Fruit fly (Drosophila melanogaster): ENCODE measurements around the gene CG42359.

CG42359 gene

DNA sequence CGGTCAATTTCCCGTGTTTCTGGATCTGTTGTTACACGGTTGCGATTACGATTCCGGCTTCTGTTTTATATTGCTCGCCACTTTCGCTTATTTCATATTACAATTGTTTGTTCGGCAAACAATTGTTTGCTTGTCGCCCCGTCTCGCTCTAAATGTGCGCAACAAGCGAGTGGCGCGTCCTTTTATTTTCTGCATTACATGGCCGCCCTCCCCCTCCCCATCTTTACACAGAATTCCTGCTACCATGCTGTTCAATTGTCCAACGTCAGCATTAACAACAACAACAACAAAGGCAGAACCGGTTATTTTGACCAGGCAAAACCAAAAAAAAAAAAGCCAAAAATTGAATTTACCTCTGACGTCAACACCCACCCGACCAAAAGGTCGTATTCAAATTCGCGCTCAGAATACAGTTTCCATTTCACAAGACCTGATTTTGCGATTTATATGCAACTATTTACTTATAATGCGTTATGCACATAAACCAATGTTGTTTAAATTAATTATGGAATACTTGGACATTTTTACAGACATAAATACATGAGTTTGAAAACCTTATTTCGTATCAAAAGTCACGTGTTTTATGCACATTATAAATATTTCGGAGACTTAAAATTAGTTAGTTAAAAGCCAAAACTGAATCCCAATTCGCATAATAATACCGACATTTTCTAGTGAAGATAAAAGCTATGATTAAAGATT is 4.1 kb upstream of the CG42359 start (continued):
- TF ChIP-seq Dll (GFP tag; IDR thresholded peaks at IDR 0.05; ENCODE audit: partially characterized antibody) (0 out of 4 replicates have a peak, but pooled peaks have one; percentile 19), kni (GFP tag; optimal IDR thresholded peaks at IDR 0.05) (peak; percentile 75), Ets65A (GFP tag) (peak; percentile 3), Elba2 (GFP tag; optimal IDR thresholded peaks at IDR 0.05) (no peak), CG15073 (GFP tag; optimal IDR thresholded peaks at IDR 0.05) (no peak), chm (GFP tag; IDR thresholded peaks at IDR 0.05) (0 out of 2 replicates have a peak, but pooled peaks have one; percentile 17), CG32772 (GFP tag; IDR thresholded peaks at IDR 0.05) (0 out of 2 replicates have a peak, but pooled peaks have one; percentile 28), CG2129 (GFP tag; IDR thresholded peaks at IDR 0.05; ENCODE audit: partially characterized antibody) (no peak), Dek (tag; optimal IDR thresholded peaks at IDR 0.05) (peak; percentile 30), ham (GFP tag; IDR thresholded peaks at IDR 0.05) (no peak), CG17361 (GFP tag; IDR thresholded peaks at IDR 0.05) (0 out of 3 replicates have a peak, but pooled peaks have one; percentile 11), abd-A (tag; optimal IDR thresholded peaks at IDR 0.05) (peak; percentile 12), odd (GFP tag; optimal IDR thresholded peaks at IDR 0.05) (peak; percentile 39), CG8924 (tag; optimal IDR thresholded peaks at IDR 0.05) (peak; percentile 56), psq (GFP tag; optimal IDR thresholded peaks at IDR 0.05) (peak; percentile 32), CG14014 (GFP tag; IDR thresholded peaks at IDR 0.05) (no peak), Camta (GFP tag; optimal IDR thresholded peaks at IDR 0.05) (no peak), Trl (optimal IDR thresholded peaks at IDR 0.05) (no peak), Trl (GFP tag; optimal IDR thresholded peaks at IDR 0.05) (no peak), CG12769 (tag; optimal IDR thresholded peaks at IDR 0.05) (peak; percentile 35), Pdp1 (GFP tag; optimal IDR thresholded peaks at IDR 0.05) (peak in 1 of 2 experiments; percentile 37), ewg (GFP tag; optimal IDR thresholded peaks at IDR 0.05) (peak; percentile 8), CG14441 (GFP tag; IDR thresholded peaks at IDR 0.05) (no peak), CG4707 (GFP tag; optimal IDR thresholded peaks at IDR 0.05) (peak; percentile 27), Dp (GFP tag; optimal IDR thresholded peaks at IDR 0.05) (no peak), Rfx (GFP tag; IDR thresholded peaks at IDR 0.05) (peak; percentile 13; the same call in 1 of the 2 replicates), sens (GFP tag) (peak; percentile 83), CG2199 (GFP tag; IDR thresholded peaks at IDR 0.05) (0 out of 3 replicates have a peak, but pooled peaks have one; percentile 35), sd (tag; optimal IDR thresholded peaks at IDR 0.05) (peak; percentile 60), Adf1 (GFP tag; IDR thresholded peaks at IDR 0.05) (no peak), CG3995 (GFP tag; optimal IDR thresholded peaks at IDR 0.05) (no peak), row (GFP tag; IDR thresholded peaks at IDR 0.05) (peak; percentile 60; the same call in 2 of the 3 replicates), Sin3A (optimal IDR thresholded peaks at IDR 0.05) (no peak), lbe (GFP tag; optimal IDR thresholded peaks at IDR 0.05) (no peak), CG4360 (GFP tag; IDR thresholded peaks at IDR 0.05) (peak; percentile 88), luna (GFP tag; optimal IDR thresholded peaks at IDR 0.05) (no peak), CG13775 (GFP tag; optimal IDR thresholded peaks at IDR 0.05) (peak; percentile 0), Lpt (GFP tag; optimal IDR thresholded peaks at IDR 0.05) (no peak), Nf-YA (GFP tag; IDR thresholded peaks at IDR 0.05) (0 out of 2 replicates have a peak, but pooled peaks have one; percentile 12), pho (GFP tag; optimal IDR thresholded peaks at IDR 0.05) (peak; percentile 39), CG2120 (GFP tag; optimal IDR thresholded peaks at IDR 0.05) (peak; percentile 31)

DNA sequence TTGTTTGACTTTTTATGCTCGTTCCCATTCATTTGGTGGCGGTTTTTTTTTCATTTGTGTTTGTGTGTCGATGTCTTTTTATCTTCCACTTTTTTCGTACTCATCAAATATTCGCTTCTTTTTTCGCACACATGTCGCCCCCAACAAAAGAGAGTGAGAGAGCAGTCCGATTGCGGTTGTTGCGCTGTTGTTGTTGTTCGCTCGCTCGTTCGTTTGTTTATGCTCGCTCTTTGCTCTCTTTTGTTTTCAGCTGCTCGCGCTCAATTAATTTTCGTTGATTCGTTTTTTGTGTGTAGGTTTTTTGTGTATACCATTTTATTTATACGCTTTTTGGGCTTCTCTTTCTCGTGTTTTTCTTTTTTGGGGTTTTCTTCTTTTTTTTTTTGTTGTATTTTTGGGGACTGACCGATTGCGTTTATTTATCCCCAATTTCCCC is 3.5 kb upstream of the CG42359 start:
- TF ChIP-seq CG8765 (GFP tag; IDR thresholded peaks at IDR 0.05) (no peak), nom (GFP tag; optimal IDR thresholded peaks at IDR 0.05) (peak; percentile 48), sna (GFP tag; IDR thresholded peaks at IDR 0.05; ENCODE audit: partially characterized antibody) (0 out of 2 replicates have a peak, but pooled peaks have one; percentile 32), corto (GFP tag; optimal IDR thresholded peaks at IDR 0.05) (peak; percentile 53), psq (GFP tag; optimal IDR thresholded peaks at IDR 0.05) (peak; percentile 73), CG13424 (tag; optimal IDR thresholded peaks at IDR 0.05) (no peak), fu2 (GFP tag; optimal IDR thresholded peaks at IDR 0.05) (no peak), wdn (GFP tag; IDR thresholded peaks at IDR 0.05) (no peak), CG5180 (GFP tag; optimal IDR thresholded peaks at IDR 0.05) (peak; percentile 41), seq (GFP tag; IDR thresholded peaks at IDR 0.05) (peak; percentile 43; the same call in 1 of the 2 replicates), CG17568 (GFP tag; optimal IDR thresholded peaks at IDR 0.05) (peak; percentile 41), CG34224 (GFP tag; IDR thresholded peaks at IDR 0.05; ENCODE audit: partially characterized antibody) (peak; percentile 42; the same call in 2 of the 3 replicates)
